Fruit fly (Drosophila melanogaster) whole organism, embryonic: ENCODE data around the gene NK7.1.

Experiments
- Atf6 ChIP-seq: fragments of 200-800 bp; sonication (Bioruptor generic); IDR thresholded peaks from 2 replicates; pipeline ENCODE4 v1.3.6; 2022; ENCODE audit warnings: missing biosample characterization, missing genetic modification characterization
- BtbVII ChIP-seq: fragments of 200-800 bp; sonication (Bioruptor generic); optimal IDR thresholded peaks from 3 replicates; lab custom pipeline; 2017; ENCODE audit warnings: missing biosample characterization, mild to moderate bottlenecking, missing genetic modification characterization
- CG11085 ChIP-seq: fragments of 200-800 bp; sonication (Bioruptor generic); IDR thresholded peaks from 2 replicates; pipeline ENCODE4 v1.3.6; 2022; ENCODE audit warnings: missing biosample characterization, missing genetic modification characterization
- CG11695 ChIP-seq: fragments of 200-800 bp; sonication (Bioruptor generic); IDR thresholded peaks from 3 replicates; pipeline ENCODE4 v1.3.6; 2022; ENCODE audit warnings: missing biosample characterization, missing genetic modification characterization
- CG11723 ChIP-seq: fragments of 200-800 bp; sonication (Bioruptor generic); optimal IDR thresholded peaks from 2 replicates; lab custom pipeline; 2017; ENCODE audit warnings: missing biosample characterization, mild to moderate bottlenecking, missing genetic modification characterization
- CG13123 ChIP-seq: fragments of 200-800 bp; sonication (Bioruptor generic); optimal IDR thresholded peaks from 2 replicates; lab custom pipeline; 2016; ENCODE audit warnings: missing biosample characterization, missing genetic modification characterization
- CG13296 ChIP-seq: fragments of 200-800 bp; sonication (Bioruptor generic); optimal IDR thresholded peaks from 3 replicates; lab custom pipeline; 2018; ENCODE audit warnings: missing biosample characterization, mild to moderate bottlenecking, missing genetic modification characterization
- CG15514 ChIP-seq: fragments of 200-800 bp; sonication (Bioruptor generic); optimal IDR thresholded peaks from 3 replicates; lab custom pipeline; 2017; ENCODE audit warnings: missing biosample characterization, missing genetic modification characterization, mild to moderate bottlenecking, moderate library complexity, missing genetic modification reagents
- CG17328 ChIP-seq: fragments of 200-800 bp; sonication (Bioruptor generic); IDR thresholded peaks from 2 replicates; pipeline ENCODE4 v1.3.6; 2022; ENCODE audit warnings: missing biosample characterization, missing genetic modification characterization
- CG17361 ChIP-seq: fragments of 200-800 bp; sonication (Bioruptor generic); IDR thresholded peaks from 3 replicates; pipeline ENCODE4 v1.3.6; 2022; ENCODE audit warnings: missing biosample characterization, missing genetic modification characterization
- CG17612 ChIP-seq: fragments of 200-800 bp; sonication (Bioruptor generic); IDR thresholded peaks from 2 replicates; pipeline ENCODE4 v1.3.6; 2022; ENCODE audit warnings: missing biosample characterization, missing genetic modification characterization
- CG17829 ChIP-seq: fragments of 200-800 bp; optimal IDR thresholded peaks from 2 replicates; lab custom pipeline; 2019; ENCODE audit warnings: missing biosample characterization, mild to moderate bottlenecking, missing genetic modification characterization, moderate library complexity
- CG18262 ChIP-seq: fragments of 200-800 bp; optimal IDR thresholded peaks from 3 replicates; lab custom pipeline; 2019; ENCODE audit warnings: missing biosample characterization, mild to moderate bottlenecking, missing genetic modification characterization, moderate library complexity
- CG2116 ChIP-seq: fragments of 200-800 bp; sonication (Bioruptor generic); optimal IDR thresholded peaks from 3 replicates; lab custom pipeline; 2018; ENCODE audit warnings: missing biosample characterization, mild to moderate bottlenecking, missing genetic modification characterization
- CG2129 ChIP-seq: fragments of 200-800 bp; sonication (Bioruptor generic); IDR thresholded peaks from 2 replicates; pipeline ENCODE4 v1.3.6; 2022; ENCODE audit warnings: missing biosample characterization, missing genetic modification characterization; ENCODE audit not compliant: partially characterized antibody
- CG31388 ChIP-seq: fragments of 200-800 bp; sonication (Bioruptor generic); optimal IDR thresholded peaks from 2 replicates; lab custom pipeline; 2016; ENCODE audit warnings: missing biosample characterization, missing genetic modification characterization
- CG31441 ChIP-seq: fragments of 200-800 bp; sonication (Bioruptor generic); IDR thresholded peaks from 2 replicates; pipeline ENCODE4 v1.3.6; 2022; ENCODE audit warnings: missing biosample characterization, missing genetic modification characterization
- CG3163 ChIP-seq: fragments of 200-800 bp; sonication (Bioruptor generic); optimal IDR thresholded peaks from 3 replicates; lab custom pipeline; 2016; ENCODE audit warnings: missing biosample characterization, missing genetic modification characterization
- CG32772 ChIP-seq: fragments of 200-800 bp; sonication (Bioruptor generic); IDR thresholded peaks from 2 replicates; pipeline ENCODE4 v1.3.6; 2022; ENCODE audit warnings: missing biosample characterization, missing genetic modification characterization
- CG34422 ChIP-seq: fragments of 200-800 bp; sonication (Bioruptor generic); IDR thresholded peaks from 3 replicates; pipeline ENCODE4 v1.3.6; 2022; ENCODE audit warnings: missing biosample characterization, missing genetic modification characterization
- CG4282 ChIP-seq: fragments of 200-800 bp; sonication (Bioruptor generic); optimal IDR thresholded peaks from 2 replicates; lab custom pipeline; 2016; ENCODE audit warnings: missing biosample characterization, missing genetic modification characterization
- CG4404 ChIP-seq: fragments of 200-800 bp; sonication (Bioruptor generic); IDR thresholded peaks from 2 replicates; pipeline ENCODE4 v1.3.6; 2022; ENCODE audit warnings: missing biosample characterization, missing genetic modification characterization
- CG6254 ChIP-seq: fragments of 200-800 bp; sonication (Bioruptor generic); optimal IDR thresholded peaks from 3 replicates; lab custom pipeline; 2017; ENCODE audit warnings: mild to moderate bottlenecking, missing biosample characterization, missing genetic modification reagents, missing genetic modification characterization
- CG8388 ChIP-seq: fragments of 200-800 bp; sonication (Bioruptor generic); optimal IDR thresholded peaks from 2 replicates; lab custom pipeline; 2019; ENCODE audit warnings: missing biosample characterization, mild to moderate bottlenecking, missing genetic modification characterization, moderate library complexity
- E2f2 ChIP-seq: fragments of 200-800 bp; sonication (Bioruptor generic); IDR thresholded peaks from 2 replicates; pipeline ENCODE4 v1.3.6; 2022; ENCODE audit warnings: missing biosample characterization, missing genetic modification characterization
- Eip74EF ChIP-seq, 2 experiments: fragments of 200-800 bp in 1 of 2; fragments of >200 bp in 1 of 2; sonication (Bioruptor generic) in 1 of 2; optimal IDR thresholded peaks; 2 replicates each; lab custom pipeline; 2017 to 2019; ENCODE audit warnings: missing biosample characterization in 2 of 2, missing genetic modification characterization in 2 of 2, mild to moderate bottlenecking in 1 of 2, moderate library complexity in 1 of 2
- H2.0 ChIP-seq: fragments of 200-800 bp; sonication (Bioruptor generic); IDR thresholded peaks from 2 replicates; pipeline ENCODE4 v1.3.6; 2022; ENCODE audit warnings: missing biosample characterization, missing genetic modification characterization
- Hmx ChIP-seq: fragments of 200-800 bp; sonication (Bioruptor generic); optimal IDR thresholded peaks from 2 replicates; lab custom pipeline; 2016; ENCODE audit warnings: missing biosample characterization, missing genetic modification characterization
- Mad ChIP-seq: fragments of 200-800 bp; sonication (Bioruptor generic); optimal IDR thresholded peaks from 2 replicates; lab custom pipeline; 2016; ENCODE audit warnings: missing biosample characterization, missing genetic modification characterization
- Mes4 ChIP-seq: fragments of 200-800 bp; sonication (Bioruptor generic); optimal IDR thresholded peaks from 2 replicates; lab custom pipeline; 2016; ENCODE audit warnings: missing biosample characterization, missing genetic modification characterization
- Nf-YA ChIP-seq: fragments of 200-800 bp; sonication (Bioruptor generic); IDR thresholded peaks from 2 replicates; pipeline ENCODE4 v1.3.6; 2022; ENCODE audit warnings: missing biosample characterization, missing genetic modification characterization
- Pdp1 ChIP-seq, 2 experiments: fragments of 200-800 bp; sonication (Bioruptor generic); optimal IDR thresholded peaks; 3 replicates each; lab custom pipeline; 2016; ENCODE audit warnings: missing biosample characterization in 2 of 2, missing genetic modification characterization in 2 of 2, mild to moderate bottlenecking in 1 of 2, moderate library complexity in 1 of 2
- Scr ChIP-seq: fragments of 200-800 bp; sonication (Bioruptor generic); IDR thresholded peaks from 2 replicates; pipeline ENCODE4 v1.3.6; 2022; ENCODE audit warnings: missing biosample characterization, missing genetic modification characterization; ENCODE audit not compliant: partially characterized antibody
- Sox102F ChIP-seq: fragments of 200-800 bp; sonication (Bioruptor generic); optimal IDR thresholded peaks from 2 replicates; lab custom pipeline; 2018; ENCODE audit warnings: missing biosample characterization, mild to moderate bottlenecking, missing genetic modification characterization, moderate library complexity
- bab2 ChIP-seq: fragments of 200-800 bp; sonication (Bioruptor generic); optimal IDR thresholded peaks from 2 replicates; lab custom pipeline; 2016; ENCODE audit warnings: missing biosample characterization, missing genetic modification characterization
- bbx ChIP-seq: fragments of 200-800 bp; sonication (Bioruptor generic); IDR thresholded peaks from 2 replicates; pipeline ENCODE4 v1.3.6; 2022; ENCODE audit warnings: missing biosample characterization, missing genetic modification characterization; ENCODE audit not compliant: partially characterized antibody
- bigmax ChIP-seq: fragments of 200-800 bp; sonication (Bioruptor generic); optimal IDR thresholded peaks from 2 replicates; lab custom pipeline; 2018; ENCODE audit warnings: missing biosample characterization, mild to moderate bottlenecking, missing genetic modification characterization
- danr ChIP-seq: fragments of 200-800 bp; sonication (Bioruptor generic); IDR thresholded peaks from 2 replicates; pipeline ENCODE4 v1.3.6; 2022; ENCODE audit warnings: missing biosample characterization, missing genetic modification characterization
- dimm ChIP-seq: fragments of 200-800 bp; sonication (Bioruptor generic); IDR thresholded peaks from 2 replicates; pipeline ENCODE4 v1.3.6; 2022; ENCODE audit warnings: missing biosample characterization, missing genetic modification characterization
- eyg ChIP-seq: fragments of 200-800 bp; sonication (Bioruptor generic); optimal IDR thresholded peaks from 3 replicates; lab custom pipeline; 2016; ENCODE audit warnings: missing biosample characterization, missing genetic modification characterization
- insv ChIP-seq, 2 experiments: fragments of 200-800 bp; sonication (Bioruptor generic); optimal IDR thresholded peaks; 3 replicates each; lab custom pipeline; 2016 to 2018; ENCODE audit warnings: missing biosample characterization in 2 of 2, missing genetic modification characterization in 2 of 2
- jing ChIP-seq: fragments of 200-800 bp; sonication (Bioruptor generic); optimal IDR thresholded peaks from 2 replicates; lab custom pipeline; 2018; ENCODE audit warnings: missing biosample characterization, mild to moderate bottlenecking, missing genetic modification characterization
- klu ChIP-seq: fragments of 200-800 bp; sonication (Bioruptor generic); IDR thresholded peaks from 2 replicates; pipeline ENCODE4 v1.3.6; 2022; ENCODE audit warnings: missing biosample characterization, missing genetic modification characterization
- mld ChIP-seq: fragments of 200-800 bp; sonication (Bioruptor generic); IDR thresholded peaks from 3 replicates; pipeline ENCODE4 v1.3.6; 2022; ENCODE audit warnings: missing biosample characterization, missing genetic modification characterization; ENCODE audit not compliant: partially characterized antibody
- nau ChIP-seq: fragments of 200-800 bp; sonication (Bioruptor generic); optimal IDR thresholded peaks from 3 replicates; lab custom pipeline; 2017; ENCODE audit warnings: missing biosample characterization, mild to moderate bottlenecking, missing genetic modification characterization, missing genetic modification reagents
- nerfin-1 ChIP-seq: fragments of 200-800 bp; sonication (Bioruptor generic); optimal IDR thresholded peaks from 3 replicates; lab custom pipeline; 2019; ENCODE audit warnings: missing biosample characterization, mild to moderate bottlenecking, missing genetic modification characterization, moderate library complexity
- nerfin-2 ChIP-seq: fragments of 200-800 bp; sonication (Bioruptor generic); IDR thresholded peaks from 2 replicates; pipeline ENCODE4 v1.3.6; 2022; ENCODE audit warnings: missing biosample characterization, missing genetic modification characterization; ENCODE audit not compliant: partially characterized antibody
- oc ChIP-seq: fragments of 200-800 bp; sonication (Bioruptor generic); optimal IDR thresholded peaks from 2 replicates; lab custom pipeline; 2018; ENCODE audit warnings: missing biosample characterization, mild to moderate bottlenecking, missing genetic modification characterization, moderate library complexity
- pho ChIP-seq: fragments of 200-800 bp; sonication (Bioruptor generic); optimal IDR thresholded peaks from 2 replicates; lab custom pipeline; 2016; ENCODE audit warnings: missing biosample characterization, missing genetic modification characterization
- psq ChIP-seq: fragments of 200-800 bp; sonication (Bioruptor generic); optimal IDR thresholded peaks from 2 replicates; lab custom pipeline; 2017; ENCODE audit warnings: missing biosample characterization, missing genetic modification characterization
- ranshi ChIP-seq: fragments of 200-800 bp; sonication (Bioruptor generic); IDR thresholded peaks from 2 replicates; pipeline ENCODE4 v1.3.6; 2022; ENCODE audit warnings: missing biosample characterization, missing genetic modification characterization
- row ChIP-seq: fragments of 200-800 bp; sonication (Bioruptor generic); IDR thresholded peaks from 3 replicates; pipeline ENCODE4 v1.3.6; 2022; ENCODE audit warnings: missing biosample characterization, missing genetic modification characterization
- tup ChIP-seq: fragments of 200-800 bp; sonication (Bioruptor generic); optimal IDR thresholded peaks from 2 replicates; lab custom pipeline; 2016; ENCODE audit warnings: missing biosample characterization, mild to moderate bottlenecking, missing genetic modification characterization, moderate library complexity
- twi ChIP-seq: fragments of 200-800 bp; optimal IDR thresholded peaks from 2 replicates; lab custom pipeline; 2019; ENCODE audit warnings: missing biosample characterization, mild to moderate bottlenecking, missing genetic modification characterization, moderate library complexity

Gene NK7.1

DNA sequence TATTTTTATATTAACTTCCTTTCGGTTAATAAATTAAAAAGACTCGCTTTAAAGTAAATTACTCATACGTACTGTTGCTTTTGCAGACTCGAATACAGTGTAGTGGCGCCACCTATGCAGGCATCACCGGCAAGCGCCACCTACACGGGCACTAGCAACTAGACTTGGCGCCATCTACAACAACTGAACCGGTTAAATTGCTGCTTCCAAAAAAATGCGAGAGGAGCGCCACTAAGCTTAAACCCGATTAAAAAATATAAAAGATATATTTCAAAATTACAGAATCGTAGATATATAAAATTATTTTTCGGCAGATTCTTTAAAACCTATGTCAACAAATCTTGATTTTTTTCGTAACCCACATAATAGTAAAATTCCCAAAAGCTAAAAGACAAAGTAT lies 18.5 kb upstream of the NK7.1 start (continued):
- no peak for TF ChIP-seq nerfin-2 (GFP tag; lab: Robert Waterston, UW)
- peak; percentile 93 for TF ChIP-seq CG32772
- no peak for TF ChIP-seq nerfin-1 (tag; lab: Kevin White, UChicago)
- TF ChIP-seq insv (GFP tag; optimal IDR thresholded peaks at IDR 0.05; lab: Kevin White, UChicago): peak in 1 of 2 experiments; percentile 15
- TF ChIP-seq CG18262: peak; percentile 83
- TF ChIP-seq Hmx (GFP tag; lab: Kevin White, UChicago): no peak
- TF ChIP-seq Nf-YA (GFP tag; lab: Robert Waterston, UW): peak; percentile 67
- TF ChIP-seq mld: no peak
- peak; percentile 51 for TF ChIP-seq bigmax (GFP tag; lab: Kevin White, UChicago)
- peak; percentile 91 for TF ChIP-seq CG17829 (tag; lab: Kevin White, UChicago)
- TF ChIP-seq pho (GFP tag; lab: Kevin White, UChicago): peak; percentile 43
- TF ChIP-seq Atf6 (GFP tag; lab: Robert Waterston, UW): peak; percentile 72
- TF ChIP-seq bbx (GFP tag; lab: Robert Waterston, UW): peak; percentile 72
- peak; percentile 97 for TF ChIP-seq bab2 (GFP tag; lab: Kevin White, UChicago)
- peak; percentile 13 for TF ChIP-seq jing (GFP tag; lab: Kevin White, UChicago)
- TF ChIP-seq twi (tag; lab: Kevin White, UChicago): peak; percentile 9
- TF ChIP-seq CG13123 (GFP tag; lab: Kevin White, UChicago): no peak
- peak; percentile 72 for TF ChIP-seq BtbVII (GFP tag; lab: Kevin White, UChicago)
- peak; percentile 8 for TF ChIP-seq CG11723 (GFP tag; lab: Kevin White, UChicago)
- peak; percentile 82 for TF ChIP-seq nau (GFP tag; lab: Kevin White, UChicago)
- TF ChIP-seq CG17612 (GFP tag; lab: Robert Waterston, UW): peak; percentile 80
- no peak for TF ChIP-seq CG4282
- TF ChIP-seq CG2116 (GFP tag; lab: Kevin White, UChicago): no peak
- peak; percentile 84 for TF ChIP-seq H2.0 (GFP tag; lab: Robert Waterston, UW)
- TF ChIP-seq CG34422 (GFP tag; lab: Robert Waterston, UW): peak; percentile 94
- TF ChIP-seq CG8388 (GFP tag; lab: Kevin White, UChicago): peak; percentile 15
- no peak for TF ChIP-seq Scr
- peak; percentile 89 for TF ChIP-seq CG11085 (GFP tag; lab: Robert Waterston, UW)
- peak; percentile 47 for TF ChIP-seq Mad (GFP tag; lab: Kevin White, UChicago)
- peak; percentile 60 for TF ChIP-seq CG13296
- TF ChIP-seq CG6254: peak; percentile 25
- no peak for TF ChIP-seq psq
- peak; percentile 70 for TF ChIP-seq dimm (GFP tag; lab: Robert Waterston, UW)
- TF ChIP-seq CG2129: no peak
- TF ChIP-seq tup (GFP tag; lab: Kevin White, UChicago): no peak
- TF ChIP-seq klu (GFP tag; lab: Robert Waterston, UW): peak; percentile 72
- peak; percentile 60 for TF ChIP-seq E2f2 (GFP tag; lab: Robert Waterston, UW)
- TF ChIP-seq CG3163: peak; percentile 26
- TF ChIP-seq ranshi: peak; percentile 85
- TF ChIP-seq CG31441: peak; percentile 65

DNA sequence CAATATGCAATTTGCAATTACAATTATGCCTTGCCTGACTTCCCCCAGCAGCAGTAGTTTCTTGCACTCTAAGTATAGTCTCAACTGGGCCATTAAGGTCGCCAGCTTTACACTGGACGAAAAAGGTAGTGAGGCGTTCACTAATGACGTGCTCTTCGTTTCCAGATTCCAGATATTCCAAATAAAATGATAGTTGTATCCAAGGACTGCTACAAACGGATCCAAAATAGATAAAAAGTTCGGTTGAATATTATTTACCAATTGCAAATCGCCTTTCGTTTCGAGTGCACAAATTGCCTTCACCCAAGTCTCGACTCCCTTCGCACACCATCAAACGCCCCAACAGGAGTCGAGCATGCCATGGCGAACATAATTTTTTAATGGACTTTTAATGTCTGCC lies 17.7 kb upstream of the NK7.1 start:
- no peak for TF ChIP-seq CG31388
- no peak for TF ChIP-seq oc (tag; lab: Kevin White, UChicago)
- TF ChIP-seq Sox102F: peak; percentile 5
- TF ChIP-seq CG17328 (GFP tag; lab: Robert Waterston, UW): no peak
- TF ChIP-seq eyg (GFP tag; lab: Kevin White, UChicago): no peak
- peak; percentile 36; the same call in 1 of the 3 replicates for TF ChIP-seq row (GFP tag; lab: Robert Waterston, UW)
- TF ChIP-seq CG17361: no peak
- no peak for TF ChIP-seq CG4404 (GFP tag; lab: Robert Waterston, UW)
- TF ChIP-seq CG11695: no peak
- no peak for TF ChIP-seq CG15514 (GFP tag; lab: Kevin White, UChicago)
- TF ChIP-seq Eip74EF (GFP tag; optimal IDR thresholded peaks at IDR 0.05; lab: Kevin White, UChicago): no peak
- no peak for TF ChIP-seq danr (GFP tag; lab: Robert Waterston, UW)
- TF ChIP-seq Mes4 (GFP tag; lab: Kevin White, UChicago): no peak
- no peak for TF ChIP-seq Pdp1 (GFP tag; optimal IDR thresholded peaks at IDR 0.05; lab: Kevin White, UChicago)
